Fruit fly (Drosophila melanogaster): ENCODE results near the gene Tcs4.
A peak's percentile ranks its signal among the peaks of the same experiment; 100 is the strongest.

- peak; percentile 99 for TF ChIP-seq Pif1B (GFP tag; optimal IDR thresholded peaks at IDR 0.05)
- peak; percentile 75 for TF ChIP-seq EcR (GFP tag; optimal IDR thresholded peaks at IDR 0.05)
- peak; percentile 87 for TF ChIP-seq CG10348 (GFP tag; IDR thresholded peaks at IDR 0.05)
- TF ChIP-seq CG12605 (GFP tag; IDR thresholded peaks at IDR 0.05): peak; percentile 96
- peak; percentile 97 for TF ChIP-seq CG17806 (tag; optimal IDR thresholded peaks at IDR 0.05)
- TF ChIP-seq rn (GFP tag; IDR thresholded peaks at IDR 0.05): peak; percentile 92
- TF ChIP-seq Pif1A (GFP tag; optimal IDR thresholded peaks at IDR 0.05): peak; percentile 98
These were observed 33.1 kb downstream of the Tcs4 start for dm6 chrX:19668405-19668804.

Data from whole organism, pupa.